Fruit fly (Drosophila melanogaster) whole organism, prepupa: ENCODE data around the gene CG6418.

Experiments used
- CG11762 ChIP-seq: fragments of 200-800 bp; sonication (Bioruptor generic); optimal IDR thresholded peaks from 3 replicates; lab custom pipeline; 2016; ENCODE audit warnings: missing biosample characterization, missing genetic modification characterization; ENCODE audit not compliant: insufficient read depth
- CG15336 ChIP-seq: fragments of 200-800 bp; sonication (Bioruptor generic); IDR thresholded peaks from 2 replicates; pipeline ENCODE4 v1.3.6; 2022; ENCODE audit warnings: missing biosample characterization, missing genetic modification characterization
- CG31627 ChIP-seq: fragments of 200-800 bp; sonication (Bioruptor generic); optimal IDR thresholded peaks from 3 replicates; lab custom pipeline; 2016; ENCODE audit warnings: missing biosample characterization, missing genetic modification characterization
- Hr39 ChIP-seq: fragments of 200-800 bp; sonication (Bioruptor generic); optimal IDR thresholded peaks from 2 replicates; lab custom pipeline; 2016; ENCODE audit warnings: missing biosample characterization, missing genetic modification characterization
- Lpt ChIP-seq: fragments of 200-800 bp; sonication (Bioruptor generic); optimal IDR thresholded peaks from 3 replicates; lab custom pipeline; 2016; ENCODE audit warnings: missing biosample characterization, missing genetic modification characterization
- Met ChIP-seq: fragments of 200-800 bp; sonication (Bioruptor generic); optimal IDR thresholded peaks from 3 replicates; lab custom pipeline; 2016; ENCODE audit warnings: missing biosample characterization, missing genetic modification characterization
- Smox ChIP-seq: fragments of 200-800 bp; sonication (Bioruptor generic); optimal IDR thresholded peaks from 3 replicates; lab custom pipeline; 2016; ENCODE audit warnings: missing biosample characterization, missing genetic modification characterization
- fd85E ChIP-seq: fragments of 200-800 bp; sonication (Bioruptor generic); optimal IDR thresholded peaks from 3 replicates; lab custom pipeline; 2016; ENCODE audit warnings: missing biosample characterization, missing genetic modification characterization
- ss ChIP-seq, 2 experiments: fragments of 200-800 bp; sonication (Bioruptor generic); optimal IDR thresholded peaks; 2 replicates in 1 of 2; 3 replicates in 1 of 2; lab custom pipeline; 2017 to 2018; ENCODE audit warnings: mild to moderate bottlenecking in 2 of 2, missing biosample characterization in 2 of 2, missing genetic modification characterization in 2 of 2, moderate library complexity in 1 of 2

dm6 chr3L:10871534-10871933 lies 7.3 kb downstream of the CG6418 start:
- TF ChIP-seq fd85E (GFP tag; lab: Kevin White, UChicago) (no peak), CG11762 (GFP tag; lab: Kevin White, UChicago) (no peak), CG31627 (no peak), ss (GFP tag; optimal IDR thresholded peaks at IDR 0.05; lab: Kevin White, UChicago) (no peak), Met (GFP tag; lab: Kevin White, UChicago) (no peak), CG15336 (GFP tag; lab: Robert Waterston, UW) (no peak), Smox (GFP tag; lab: Kevin White, UChicago) (no peak), Lpt (GFP tag; lab: Kevin White, UChicago) (no peak), Hr39 (GFP tag; lab: Kevin White, UChicago) (no peak)
